Fruit fly (Drosophila melanogaster): Measurements from ENCODE around the gene Phf5a.

The Phf5a gene

dm6 chr2L:6465497-6465896 lies 25.1 kb downstream of the Phf5a start, which contains the start of gene Rchy1:
TSS of gene Rchy1 (minus strand) at chr2L:6465669.
- peak; percentile 16 for TF ChIP-seq Pif1B (GFP tag; optimal IDR thresholded peaks at IDR 0.05)
- TF ChIP-seq D1 (tag; optimal IDR thresholded peaks at IDR 0.05), result no peak
- 0 out of 2 replicates have a peak, but pooled peaks have one; percentile 18 for TF ChIP-seq CG32121 (GFP tag; IDR thresholded peaks at IDR 0.05)
- TF ChIP-seq gl (tag; optimal IDR thresholded peaks at IDR 0.05), result peak; percentile 20
- TF ChIP-seq Ets98B (GFP tag; IDR thresholded peaks at IDR 0.05), result peak; percentile 44; the same call in 1 of the 2 replicates
- peak; percentile 15 for TF ChIP-seq Pif1A (GFP tag; optimal IDR thresholded peaks at IDR 0.05)
- TF ChIP-seq fd96Ca (GFP tag; IDR thresholded peaks at IDR 0.05), result no peak
- TF ChIP-seq CG4496 (GFP tag; IDR thresholded peaks at IDR 0.05), result peak; percentile 15; the same call in 1 of the 3 replicates
- TF ChIP-seq Snoo (tag; optimal IDR thresholded peaks at IDR 0.05), result peak; percentile 1
- peak; percentile 93 for TF ChIP-seq CG12605 (GFP tag; IDR thresholded peaks at IDR 0.05)
- TF ChIP-seq CG10348 (GFP tag; IDR thresholded peaks at IDR 0.05), result no peak

dm6 chr2L:6464780-6465179 lies 25.9 kb downstream of the Phf5a start:
- TF ChIP-seq fd96Ca (GFP tag; IDR thresholded peaks at IDR 0.05) (no peak), CG14655 (GFP tag; optimal IDR thresholded peaks at IDR 0.05) (no peak), CG13204 (GFP tag; optimal IDR thresholded peaks at IDR 0.05) (no peak), D1 (tag; optimal IDR thresholded peaks at IDR 0.05) (no peak), CG15710 (tag; optimal IDR thresholded peaks at IDR 0.05) (no peak), Ets98B (GFP tag; IDR thresholded peaks at IDR 0.05) (no peak), gl (tag; optimal IDR thresholded peaks at IDR 0.05) (no peak), CG34367 (tag; optimal IDR thresholded peaks at IDR 0.05) (no peak), Pif1B (GFP tag; optimal IDR thresholded peaks at IDR 0.05) (no peak), Pif1A (GFP tag; optimal IDR thresholded peaks at IDR 0.05) (no peak), CG8159 (tag; optimal IDR thresholded peaks at IDR 0.05) (no peak), CG9948 (tag; optimal IDR thresholded peaks at IDR 0.05) (no peak), CG32121 (GFP tag; IDR thresholded peaks at IDR 0.05) (no peak), CG8301 (tag; optimal IDR thresholded peaks at IDR 0.05) (no peak), EcR (GFP tag; optimal IDR thresholded peaks at IDR 0.05) (no peak), CG10348 (GFP tag; IDR thresholded peaks at IDR 0.05) (no peak), Snoo (tag; optimal IDR thresholded peaks at IDR 0.05) (no peak)

- peak; percentile 21 for TF ChIP-seq CG14655 (GFP tag; optimal IDR thresholded peaks at IDR 0.05)
- peak; percentile 26 for TF ChIP-seq CG8301 (tag; optimal IDR thresholded peaks at IDR 0.05)
- no peak for TF ChIP-seq CG13204 (GFP tag; optimal IDR thresholded peaks at IDR 0.05)
- peak; percentile 12 for TF ChIP-seq Pif1A (GFP tag; optimal IDR thresholded peaks at IDR 0.05)
- no peak for TF ChIP-seq fd96Ca (GFP tag; IDR thresholded peaks at IDR 0.05)
- TF ChIP-seq CG4496 (GFP tag; IDR thresholded peaks at IDR 0.05), result no peak
- TF ChIP-seq Snoo (tag; optimal IDR thresholded peaks at IDR 0.05), result no peak
- TF ChIP-seq CG10348 (GFP tag; IDR thresholded peaks at IDR 0.05), result no peak
Measured at dm6 chr2L:6464270-6464669, 26.4 kb downstream of the Phf5a start.

- TF ChIP-seq CG13204 (GFP tag; optimal IDR thresholded peaks at IDR 0.05) (peak; percentile 71), CG34367 (tag; optimal IDR thresholded peaks at IDR 0.05) (no peak), D1 (tag; optimal IDR thresholded peaks at IDR 0.05) (no peak), CG4496 (GFP tag; IDR thresholded peaks at IDR 0.05) (no peak), EcR (GFP tag; optimal IDR thresholded peaks at IDR 0.05) (peak; percentile 64), Snoo (tag; optimal IDR thresholded peaks at IDR 0.05) (no peak), fd96Ca (GFP tag; IDR thresholded peaks at IDR 0.05) (0 out of 3 replicates have a peak, but pooled peaks have one; percentile 37), CG14655 (GFP tag; optimal IDR thresholded peaks at IDR 0.05) (no peak), rn (GFP tag; IDR thresholded peaks at IDR 0.05) (no peak)
Measured at dm6 chr2L:6463392-6463791, 27.3 kb downstream of the Phf5a start.

dm6 chr2L:6462259-6462658 lies 28.4 kb downstream of the Phf5a start:
- no peak for TF ChIP-seq CG13204 (GFP tag; optimal IDR thresholded peaks at IDR 0.05)
- no peak for TF ChIP-seq CG4496 (GFP tag; IDR thresholded peaks at IDR 0.05)
- no peak for TF ChIP-seq CG8159 (tag; optimal IDR thresholded peaks at IDR 0.05)
- no peak for TF ChIP-seq CG14655 (GFP tag; optimal IDR thresholded peaks at IDR 0.05)
- TF ChIP-seq Pif1B (GFP tag; optimal IDR thresholded peaks at IDR 0.05), result no peak
- TF ChIP-seq Snoo (tag; optimal IDR thresholded peaks at IDR 0.05), result no peak
- TF ChIP-seq EcR (GFP tag; optimal IDR thresholded peaks at IDR 0.05), result no peak
- TF ChIP-seq D1 (tag; optimal IDR thresholded peaks at IDR 0.05), result no peak
- TF ChIP-seq CG17806 (tag; optimal IDR thresholded peaks at IDR 0.05), result no peak
- TF ChIP-seq CG12605 (GFP tag; IDR thresholded peaks at IDR 0.05), result no peak
- no peak for TF ChIP-seq CG8301 (tag; optimal IDR thresholded peaks at IDR 0.05)
- TF ChIP-seq rn (GFP tag; IDR thresholded peaks at IDR 0.05), result no peak
- TF ChIP-seq CG10348 (GFP tag; IDR thresholded peaks at IDR 0.05), result no peak
- TF ChIP-seq gl (tag; optimal IDR thresholded peaks at IDR 0.05), result no peak
- no peak for TF ChIP-seq CG32121 (GFP tag; IDR thresholded peaks at IDR 0.05)

- TF ChIP-seq Ets98B (GFP tag; IDR thresholded peaks at IDR 0.05) (no peak), Pif1B (GFP tag; optimal IDR thresholded peaks at IDR 0.05) (no peak), Pif1A (GFP tag; optimal IDR thresholded peaks at IDR 0.05) (no peak), CG4496 (GFP tag; IDR thresholded peaks at IDR 0.05) (no peak), CG10348 (GFP tag; IDR thresholded peaks at IDR 0.05) (no peak), CG9948 (tag; optimal IDR thresholded peaks at IDR 0.05) (no peak), CG12605 (GFP tag; IDR thresholded peaks at IDR 0.05) (no peak), CG32121 (GFP tag; IDR thresholded peaks at IDR 0.05) (no peak), gl (tag; optimal IDR thresholded peaks at IDR 0.05) (no peak), CG17806 (tag; optimal IDR thresholded peaks at IDR 0.05) (no peak), CG8301 (tag; optimal IDR thresholded peaks at IDR 0.05) (no peak), EcR (GFP tag; optimal IDR thresholded peaks at IDR 0.05) (no peak), CG34367 (tag; optimal IDR thresholded peaks at IDR 0.05) (no peak), CG14655 (GFP tag; optimal IDR thresholded peaks at IDR 0.05) (no peak), Snoo (tag; optimal IDR thresholded peaks at IDR 0.05) (no peak), D1 (tag; optimal IDR thresholded peaks at IDR 0.05) (no peak), rn (GFP tag; IDR thresholded peaks at IDR 0.05) (no peak), CG13204 (GFP tag; optimal IDR thresholded peaks at IDR 0.05) (no peak), fd96Ca (GFP tag; IDR thresholded peaks at IDR 0.05) (no peak)
Measured at dm6 chr2L:6461497-6461896, 29.1 kb downstream of the Phf5a start.

All from whole organism, pupa.